Fruit fly (Drosophila melanogaster) whole organism, embryonic: ENCODE data around the gene ND-SGDH.

Experiments
- ATbp ChIP-seq: fragments of 200-800 bp; sonication (Bioruptor generic); optimal IDR thresholded peaks from 2 replicates; lab custom pipeline; 2017; ENCODE audit warnings: missing biosample characterization, mild to moderate bottlenecking, missing genetic modification characterization, missing genetic modification reagents
- C15 ChIP-seq: fragments of 200-800 bp; sonication (Bioruptor generic); IDR thresholded peaks from 3 replicates; pipeline ENCODE4 v1.3.6; 2022; ENCODE audit warnings: missing biosample characterization, missing genetic modification characterization
- CG10366 ChIP-seq: fragments of 200-800 bp; sonication (Bioruptor generic); IDR thresholded peaks from 2 replicates; pipeline ENCODE4 v1.3.6; 2022; ENCODE audit warnings: missing biosample characterization, missing genetic modification characterization
- CG10959 ChIP-seq: fragments of 200-800 bp; sonication (Bioruptor generic); IDR thresholded peaks from 2 replicates; pipeline ENCODE4 v1.3.6; 2022; ENCODE audit warnings: missing biosample characterization, missing genetic modification characterization
- CG11695 ChIP-seq: fragments of 200-800 bp; sonication (Bioruptor generic); IDR thresholded peaks from 3 replicates; pipeline ENCODE4 v1.3.6; 2022; ENCODE audit warnings: missing biosample characterization, missing genetic modification characterization
- CG12071 ChIP-seq: fragments of 200-800 bp; sonication (Bioruptor generic); optimal IDR thresholded peaks from 3 replicates; lab custom pipeline; 2018; ENCODE audit warnings: missing biosample characterization, mild to moderate bottlenecking, missing genetic modification characterization
- CG12942 ChIP-seq: fragments of 200-800 bp; sonication (Bioruptor generic); optimal IDR thresholded peaks from 3 replicates; lab custom pipeline; 2016; ENCODE audit warnings: missing biosample characterization, missing genetic modification characterization
- CG15269 ChIP-seq: fragments of 200-800 bp; sonication (Bioruptor generic); optimal IDR thresholded peaks from 2 replicates; lab custom pipeline; 2018; ENCODE audit warnings: missing biosample characterization, mild to moderate bottlenecking, missing genetic modification characterization, moderate library complexity
- CG1647 ChIP-seq: fragments of 200-800 bp; sonication (Bioruptor generic); optimal IDR thresholded peaks from 3 replicates; lab custom pipeline; 2016; ENCODE audit warnings: missing biosample characterization, missing genetic modification characterization
- CG17359 ChIP-seq: fragments of 200-800 bp; sonication (Bioruptor generic); optimal IDR thresholded peaks from 3 replicates; lab custom pipeline; 2018; ENCODE audit warnings: missing biosample characterization, mild to moderate bottlenecking, missing genetic modification characterization, moderate library complexity
- CG17385 ChIP-seq: fragments of 200-800 bp; sonication (Bioruptor generic); optimal IDR thresholded peaks from 3 replicates; lab custom pipeline; 2018; ENCODE audit warnings: missing biosample characterization, mild to moderate bottlenecking, missing genetic modification characterization
- CG2120 ChIP-seq: fragments of 200-800 bp; sonication (Bioruptor generic); optimal IDR thresholded peaks from 3 replicates; lab custom pipeline; 2016; ENCODE audit warnings: missing biosample characterization, missing genetic modification characterization
- CG2875 ChIP-seq: fragments of 200-800 bp; sonication (Bioruptor generic); optimal IDR thresholded peaks from 2 replicates; lab custom pipeline; 2017; ENCODE audit warnings: missing biosample characterization, mild to moderate bottlenecking, missing genetic modification characterization, missing genetic modification reagents
- CG31224 ChIP-seq: fragments of 200-800 bp; sonication (Bioruptor generic); IDR thresholded peaks from 2 replicates; pipeline ENCODE4 v1.3.6; 2022; ENCODE audit warnings: missing biosample characterization, missing genetic modification characterization
- CG31388 ChIP-seq: fragments of 200-800 bp; sonication (Bioruptor generic); optimal IDR thresholded peaks from 2 replicates; lab custom pipeline; 2016; ENCODE audit warnings: missing biosample characterization, missing genetic modification characterization
- CG5245 ChIP-seq: fragments of 200-800 bp; sonication (Bioruptor generic); optimal IDR thresholded peaks from 3 replicates; lab custom pipeline; 2016; ENCODE audit warnings: missing biosample characterization, missing genetic modification characterization
- CG5953 ChIP-seq: fragments of 200-800 bp; sonication (Bioruptor generic); IDR thresholded peaks from 2 replicates; pipeline ENCODE4 v1.3.6; 2022; ENCODE audit warnings: missing biosample characterization, missing genetic modification characterization
- CG7357 ChIP-seq: fragments of 200-800 bp; sonication (Bioruptor generic); IDR thresholded peaks from 3 replicates; pipeline ENCODE4 v1.3.6; 2022; ENCODE audit warnings: missing biosample characterization, missing genetic modification characterization
- CG7839 ChIP-seq: fragments of 200-800 bp; sonication (Bioruptor generic); optimal IDR thresholded peaks from 3 replicates; lab custom pipeline; 2018; ENCODE audit warnings: missing biosample characterization, mild to moderate bottlenecking, missing genetic modification characterization, moderate library complexity
- CG8281 ChIP-seq: fragments of 200-800 bp; sonication (Bioruptor generic); optimal IDR thresholded peaks from 2 replicates; lab custom pipeline; 2018; ENCODE audit warnings: missing biosample characterization, mild to moderate bottlenecking, missing genetic modification characterization, moderate library complexity
- CG9817 ChIP-seq: fragments of 200-800 bp; sonication (Bioruptor generic); optimal IDR thresholded peaks from 2 replicates; lab custom pipeline; 2018; ENCODE audit warnings: missing biosample characterization, mild to moderate bottlenecking, missing genetic modification characterization, moderate library complexity
- D19B ChIP-seq: fragments of 200-800 bp; sonication (Bioruptor generic); optimal IDR thresholded peaks from 2 replicates; lab custom pipeline; 2017; ENCODE audit warnings: missing biosample characterization, mild to moderate bottlenecking, missing genetic modification characterization
- Dfd ChIP-seq, 2 experiments: fragments of >200 bp; optimal IDR thresholded peaks; 2 replicates each; lab custom pipeline; 2017; ENCODE audit warnings: missing biosample characterization in 2 of 2, missing genetic modification characterization in 2 of 2
- Gsc ChIP-seq: fragments of 200-800 bp; sonication (Bioruptor generic); IDR thresholded peaks from 2 replicates; pipeline ENCODE4 v1.3.6; 2022; ENCODE audit warnings: missing biosample characterization, missing genetic modification characterization
- HmgD ChIP-seq: fragments of 200-800 bp; sonication (Bioruptor generic); optimal IDR thresholded peaks from 3 replicates; lab custom pipeline; 2016; ENCODE audit warnings: missing biosample characterization, missing genetic modification characterization
- Hmr ChIP-seq: fragments of 200-800 bp; sonication (Bioruptor generic); optimal IDR thresholded peaks from 3 replicates; lab custom pipeline; 2017; ENCODE audit warnings: mild to moderate bottlenecking, missing biosample characterization, missing genetic modification reagents, missing genetic modification characterization
- Hr3 ChIP-seq: fragments of 200-800 bp; sonication (Bioruptor generic); optimal IDR thresholded peaks from 3 replicates; lab custom pipeline; 2016; ENCODE audit warnings: missing biosample characterization, missing genetic modification characterization
- Hr39 ChIP-seq: fragments of >200 bp; optimal IDR thresholded peaks from 2 replicates; lab custom pipeline; 2017
- Hr78 ChIP-seq, 2 experiments: fragments of 200-800 bp in 1 of 2; fragments of >200 bp in 1 of 2; sonication (Bioruptor generic) in 1 of 2; optimal IDR thresholded peaks; 2 replicates each; lab custom pipeline; 2017 to 2019; ENCODE audit warnings: missing biosample characterization in 2 of 2, missing genetic modification characterization in 2 of 2, mild to moderate bottlenecking in 1 of 2, moderate library complexity in 1 of 2
- Oaz ChIP-seq: fragments of 200-800 bp; sonication (Bioruptor generic); IDR thresholded peaks from 2 replicates; pipeline ENCODE4 v1.3.6; 2022; ENCODE audit warnings: missing biosample characterization, missing genetic modification characterization
- Optix ChIP-seq: fragments of 200-800 bp; sonication (Bioruptor generic); IDR thresholded peaks from 3 replicates; pipeline ENCODE4 v1.3.6; 2022; ENCODE audit warnings: missing biosample characterization, missing genetic modification characterization
- Usf ChIP-seq: fragments of 200-800 bp; sonication (Bioruptor generic); optimal IDR thresholded peaks from 2 replicates; lab custom pipeline; 2017; ENCODE audit warnings: missing genotype, missing biosample characterization, missing genetic modification characterization
- Xrp1 ChIP-seq: fragments of 200-800 bp; sonication (Bioruptor generic); IDR thresholded peaks from 2 replicates; pipeline ENCODE4 v1.3.6; 2022; ENCODE audit warnings: missing biosample characterization, missing genetic modification characterization
- YL-1 ChIP-seq: fragments of 200-800 bp; sonication (Bioruptor generic); optimal IDR thresholded peaks from 3 replicates; lab custom pipeline; 2017; ENCODE audit warnings: missing biosample characterization, mild to moderate bottlenecking, missing genetic modification characterization
- ase ChIP-seq: fragments of 200-800 bp; sonication (Bioruptor generic); IDR thresholded peaks from 3 replicates; pipeline ENCODE4 v1.3.6; 2022; ENCODE audit warnings: missing biosample characterization, missing genetic modification characterization
- caup ChIP-seq: fragments of 200-800 bp; sonication (Bioruptor generic); optimal IDR thresholded peaks from 3 replicates; lab custom pipeline; 2017; ENCODE audit warnings: missing biosample characterization, mild to moderate bottlenecking, missing genetic modification characterization, moderate library complexity; ENCODE audit not compliant: severe bottlenecking
- en ChIP-seq: fragments of 200-800 bp; sonication (Bioruptor generic); optimal IDR thresholded peaks from 2 replicates; lab custom pipeline; 2016; ENCODE audit warnings: missing biosample characterization, missing genetic modification characterization
- eyg ChIP-seq: fragments of 200-800 bp; sonication (Bioruptor generic); optimal IDR thresholded peaks from 3 replicates; lab custom pipeline; 2016; ENCODE audit warnings: missing biosample characterization, missing genetic modification characterization
- fd3F ChIP-seq: fragments of 200-800 bp; sonication (Bioruptor generic); optimal IDR thresholded peaks from 2 replicates; lab custom pipeline; 2018; ENCODE audit warnings: missing biosample characterization, mild to moderate bottlenecking, missing genetic modification characterization, moderate library complexity
- gce ChIP-seq: fragments of 200-800 bp; sonication (Bioruptor generic); IDR thresholded peaks from 3 replicates; pipeline ENCODE4 v1.3.6; 2022; ENCODE audit warnings: missing biosample characterization, missing genetic modification characterization
- gcm2 ChIP-seq: fragments of 200-800 bp; sonication (Bioruptor generic); optimal IDR thresholded peaks from 2 replicates; lab custom pipeline; 2016; ENCODE audit warnings: missing biosample characterization, missing genetic modification characterization
- gfzf ChIP-seq: fragments of 200-800 bp; sonication (Bioruptor generic); optimal IDR thresholded peaks from 2 replicates; lab custom pipeline; 2016; ENCODE audit warnings: missing biosample characterization, mild to moderate bottlenecking, missing genetic modification characterization, moderate library complexity
- grau ChIP-seq: fragments of 200-800 bp; optimal IDR thresholded peaks from 3 replicates; lab custom pipeline; 2019; ENCODE audit warnings: missing biosample characterization, mild to moderate bottlenecking, missing genetic modification characterization, moderate library complexity
- hbn ChIP-seq: fragments of 200-800 bp; sonication (Bioruptor generic); IDR thresholded peaks from 2 replicates; pipeline ENCODE4 v1.3.6; 2022; ENCODE audit warnings: missing biosample characterization, missing genetic modification characterization; ENCODE audit not compliant: partially characterized antibody
- lmd ChIP-seq: fragments of 200-800 bp; sonication (Bioruptor generic); IDR thresholded peaks from 2 replicates; pipeline ENCODE4 v1.3.6; 2022; ENCODE audit warnings: missing biosample characterization, missing genetic modification characterization
- ro ChIP-seq: fragments of 200-800 bp; sonication (Bioruptor generic); IDR thresholded peaks from 2 replicates; pipeline ENCODE4 v1.3.6; 2022; ENCODE audit warnings: missing biosample characterization, missing genetic modification characterization
- row ChIP-seq: fragments of 200-800 bp; sonication (Bioruptor generic); IDR thresholded peaks from 3 replicates; pipeline ENCODE4 v1.3.6; 2022; ENCODE audit warnings: missing biosample characterization, missing genetic modification characterization
- salm ChIP-seq: fragments of 200-800 bp; sonication (Bioruptor generic); optimal IDR thresholded peaks from 2 replicates; lab custom pipeline; 2018; ENCODE audit warnings: missing biosample characterization, mild to moderate bottlenecking, missing genetic modification characterization
- ssp ChIP-seq: fragments of 200-800 bp; sonication (Bioruptor generic); IDR thresholded peaks from 2 replicates; pipeline ENCODE4 v1.3.6; 2022; ENCODE audit warnings: missing biosample characterization, missing genetic modification characterization
- vvl ChIP-seq: fragments of 200-800 bp; sonication (Bioruptor generic); IDR thresholded peaks from 2 replicates; pipeline ENCODE4 v1.3.6; 2022; ENCODE audit warnings: missing biosample characterization, missing genetic modification characterization
- wek ChIP-seq: fragments of 200-800 bp; sonication (Bioruptor generic); optimal IDR thresholded peaks from 3 replicates; lab custom pipeline; 2018; ENCODE audit warnings: missing biosample characterization, mild to moderate bottlenecking, missing genetic modification characterization, moderate library complexity
- zf30C ChIP-seq: fragments of 200-800 bp; sonication (Bioruptor generic); optimal IDR thresholded peaks from 3 replicates; lab custom pipeline; 2018; ENCODE audit warnings: missing biosample characterization, mild to moderate bottlenecking, missing genetic modification characterization

Gene ND-SGDH

dm6 chr3L:12131918-12132317 lies 6.5 kb downstream of the ND-SGDH start, which contains the start of gene DEF8 (continued):
- peak; percentile 62 for TF ChIP-seq CG9817 (tag; lab: Kevin White, UChicago)
- TF ChIP-seq CG17385 (GFP tag; lab: Kevin White, UChicago) = peak; percentile 81
- no peak for TF ChIP-seq wek (GFP tag; lab: Kevin White, UChicago)
- TF ChIP-seq en = no peak
- peak; percentile 61 for TF ChIP-seq CG8281 (tag; lab: Kevin White, UChicago)
- peak; percentile 56 for TF ChIP-seq CG2875 (GFP tag; lab: Kevin White, UChicago)
- TF ChIP-seq CG5953 (GFP tag; lab: Robert Waterston, UW) = peak; percentile 77
- TF ChIP-seq Gsc (GFP tag; lab: Robert Waterston, UW) = no peak
- peak; percentile 45 for TF ChIP-seq CG1647 (GFP tag; lab: Kevin White, UChicago)
- peak; percentile 77 for TF ChIP-seq fd3F (GFP tag; lab: Kevin White, UChicago)
- no peak for TF ChIP-seq hbn
- no peak for TF ChIP-seq CG7357
- TF ChIP-seq Hr39 = no peak
- TF ChIP-seq vvl (GFP tag; lab: Robert Waterston, UW) = peak; percentile 95
- TF ChIP-seq CG10959 (GFP tag; lab: Robert Waterston, UW) = peak; percentile 76
- TF ChIP-seq YL-1 (GFP tag; lab: Kevin White, UChicago) = peak; percentile 82
- TF ChIP-seq CG12071 (GFP tag; lab: Kevin White, UChicago) = no peak
- peak; percentile 90 for TF ChIP-seq grau
- TF ChIP-seq gcm2 = no peak
- peak; percentile 87 for TF ChIP-seq CG7839
- TF ChIP-seq D19B (GFP tag; lab: Kevin White, UChicago) = no peak
- peak; percentile 61 for TF ChIP-seq salm (tag; lab: Kevin White, UChicago)
- no peak for TF ChIP-seq eyg (GFP tag; lab: Kevin White, UChicago)
- peak; percentile 77 for TF ChIP-seq CG12942
- TF ChIP-seq Oaz (GFP tag; lab: Robert Waterston, UW) = peak; percentile 66
- peak; percentile 72 for TF ChIP-seq CG31224 (GFP tag; lab: Robert Waterston, UW)
- peak; percentile 61 for TF ChIP-seq ATbp
- peak; percentile 90 for TF ChIP-seq ase
- TF ChIP-seq CG15269 (tag; lab: Kevin White, UChicago) = peak; percentile 92
- peak; percentile 88 for TF ChIP-seq CG11695 (GFP tag; lab: Robert Waterston, UW)
- TF ChIP-seq Hr78 (GFP tag; optimal IDR thresholded peaks at IDR 0.05; lab: Kevin White, UChicago) = no peak
- TF ChIP-seq CG31388 (GFP tag; lab: Kevin White, UChicago) = no peak
- peak; percentile 91 for TF ChIP-seq CG17359
- no peak for TF ChIP-seq Dfd (GFP tag; optimal IDR thresholded peaks at IDR 0.05; lab: Kevin White, UChicago)
- peak; percentile 58; the same call in 2 of the 3 replicates for TF ChIP-seq Optix
- TF ChIP-seq lmd (GFP tag; lab: Robert Waterston, UW) = peak; percentile 76
- TF ChIP-seq Usf (GFP tag; lab: Kevin White, UChicago) = peak; percentile 49
- TF ChIP-seq gce (GFP tag; lab: Robert Waterston, UW) = peak; percentile 89
- no peak for TF ChIP-seq HmgD (GFP tag; lab: Kevin White, UChicago)
- TF ChIP-seq ssp (GFP tag; lab: Robert Waterston, UW) = peak; percentile 77
- TF ChIP-seq zf30C (GFP tag; lab: Kevin White, UChicago) = peak; percentile 97
- peak; percentile 77 for TF ChIP-seq CG2120 (GFP tag; lab: Kevin White, UChicago)
- peak; percentile 78; the same call in 2 of the 3 replicates for TF ChIP-seq C15 (GFP tag; lab: Robert Waterston, UW)
- TF ChIP-seq CG10366 = peak; percentile 89
- TF ChIP-seq row = peak; percentile 90
- TF ChIP-seq Hr3 = peak; percentile 86
- TF ChIP-seq ro (GFP tag; lab: Robert Waterston, UW) = peak; percentile 65
- peak; percentile 57 for TF ChIP-seq caup (GFP tag; lab: Kevin White, UChicago)
- peak; percentile 73 for TF ChIP-seq CG5245 (GFP tag; lab: Kevin White, UChicago)
- TF ChIP-seq Hmr = no peak
- peak; percentile 94 for TF ChIP-seq Xrp1 (GFP tag; lab: Robert Waterston, UW)
- TF ChIP-seq gfzf (GFP tag; lab: Kevin White, UChicago) = no peak
